Fruit fly (Drosophila melanogaster) whole organism, embryonic: ENCODE data around the gene Sb.

Experiments used
- Abd-B ChIP-seq: fragments of 200-800 bp; sonication (Bioruptor generic); optimal IDR thresholded peaks from 2 replicates; lab custom pipeline; 2018; ENCODE audit warnings: missing biosample characterization, mild to moderate bottlenecking, missing genetic modification characterization, moderate library complexity
- Blimp-1 ChIP-seq: fragments of 200-800 bp; sonication (Bioruptor generic); optimal IDR thresholded peaks from 3 replicates; lab custom pipeline; 2018; ENCODE audit warnings: missing biosample characterization, missing genetic modification characterization, mild to moderate bottlenecking, moderate library complexity, missing genetic modification reagents
- CG11456 ChIP-seq: fragments of 200-800 bp; sonication (Bioruptor generic); IDR thresholded peaks from 3 replicates; pipeline ENCODE4 v1.3.6; 2022; ENCODE audit warnings: missing biosample characterization, missing genetic modification characterization
- CG12104 ChIP-seq: fragments of 200-800 bp; sonication (Bioruptor generic); optimal IDR thresholded peaks from 3 replicates; lab custom pipeline; 2016; ENCODE audit warnings: missing biosample characterization, missing genetic modification characterization
- CG14050 ChIP-seq: fragments of 200-800 bp; sonication (Bioruptor generic); IDR thresholded peaks from 3 replicates; pipeline ENCODE4 v1.3.6; 2022; ENCODE audit warnings: missing biosample characterization, missing genetic modification characterization
- CG15514 ChIP-seq: fragments of 200-800 bp; sonication (Bioruptor generic); optimal IDR thresholded peaks from 3 replicates; lab custom pipeline; 2017; ENCODE audit warnings: missing biosample characterization, missing genetic modification characterization, mild to moderate bottlenecking, moderate library complexity, missing genetic modification reagents
- CG15601 ChIP-seq: fragments of 200-800 bp; sonication (Bioruptor generic); optimal IDR thresholded peaks from 3 replicates; lab custom pipeline; 2019; ENCODE audit warnings: missing biosample characterization, mild to moderate bottlenecking, missing genetic modification characterization, moderate library complexity
- CG16815 ChIP-seq: fragments of 200-800 bp; sonication (Bioruptor generic); optimal IDR thresholded peaks from 3 replicates; lab custom pipeline; 2017; ENCODE audit warnings: missing biosample characterization, mild to moderate bottlenecking, missing genetic modification characterization
- CG17912 ChIP-seq: fragments of 200-800 bp; sonication (Bioruptor generic); optimal IDR thresholded peaks from 2 replicates; lab custom pipeline; 2018; ENCODE audit warnings: missing biosample characterization, mild to moderate bottlenecking, missing genetic modification characterization
- CG18262 ChIP-seq: fragments of 200-800 bp; optimal IDR thresholded peaks from 3 replicates; lab custom pipeline; 2019; ENCODE audit warnings: missing biosample characterization, mild to moderate bottlenecking, missing genetic modification characterization, moderate library complexity
- CG2202 ChIP-seq: fragments of 200-800 bp; sonication (Bioruptor generic); optimal IDR thresholded peaks from 2 replicates; lab custom pipeline; 2018; ENCODE audit warnings: missing biosample characterization, mild to moderate bottlenecking, missing genetic modification characterization
- CG42726 ChIP-seq: fragments of 200-800 bp; sonication (Bioruptor generic); IDR thresholded peaks from 2 replicates; pipeline ENCODE4 v1.3.6; 2022; ENCODE audit warnings: missing biosample characterization, missing genetic modification characterization; ENCODE audit not compliant: partially characterized antibody
- CG4820 ChIP-seq: fragments of 200-800 bp; sonication (Bioruptor generic); optimal IDR thresholded peaks from 3 replicates; lab custom pipeline; 2016; ENCODE audit warnings: missing biosample characterization, missing genetic modification characterization
- CG6175 ChIP-seq: fragments of 200-800 bp; sonication (Bioruptor generic); IDR thresholded peaks from 3 replicates; pipeline ENCODE4 v1.3.6; 2022; ENCODE audit warnings: missing biosample characterization, missing genetic modification characterization
- CG6765 ChIP-seq: fragments of 200-800 bp; sonication (Bioruptor generic); optimal IDR thresholded peaks from 3 replicates; lab custom pipeline; 2017; ENCODE audit warnings: missing biosample characterization, mild to moderate bottlenecking, missing genetic modification characterization
- CTCF ChIP-seq: fragments of 200-800 bp; sonication (Bioruptor generic); optimal IDR thresholded peaks from 2 replicates; lab custom pipeline; 2017; ENCODE audit warnings: missing biosample characterization, mild to moderate bottlenecking, missing genetic modification characterization, moderate library complexity
- CrebB ChIP-seq: fragments of 200-800 bp; sonication (Bioruptor generic); optimal IDR thresholded peaks from 3 replicates; lab custom pipeline; 2018; ENCODE audit warnings: missing biosample characterization, mild to moderate bottlenecking, missing genetic modification characterization
- D19A ChIP-seq: fragments of 200-800 bp; optimal IDR thresholded peaks from 3 replicates; lab custom pipeline; 2019; ENCODE audit warnings: missing biosample characterization, mild to moderate bottlenecking, missing genetic modification characterization, moderate library complexity
- Dek ChIP-seq: fragments of 200-800 bp; sonication (Bioruptor generic); optimal IDR thresholded peaks from 3 replicates; lab custom pipeline; 2019; ENCODE audit warnings: missing biosample characterization, mild to moderate bottlenecking, missing genetic modification characterization, moderate library complexity
- Dref ChIP-seq: fragments of 200-800 bp; sonication (Bioruptor generic); IDR thresholded peaks from 2 replicates; pipeline ENCODE4 v1.3.6; 2022; ENCODE audit warnings: missing biosample characterization, missing genetic modification characterization
- Fer3 ChIP-seq: fragments of 200-800 bp; sonication (Bioruptor generic); optimal IDR thresholded peaks from 2 replicates; lab custom pipeline; 2018; ENCODE audit warnings: missing biosample characterization, mild to moderate bottlenecking, missing genetic modification characterization, moderate library complexity
- H15 ChIP-seq: fragments of 200-800 bp; sonication (Bioruptor generic); IDR thresholded peaks from 3 replicates; pipeline ENCODE4 v1.3.6; 2022; ENCODE audit warnings: missing biosample characterization, missing genetic modification characterization
- HLH54F ChIP-seq: fragments of 200-800 bp; sonication (Bioruptor generic); optimal IDR thresholded peaks from 3 replicates; lab custom pipeline; 2016; ENCODE audit warnings: missing biosample characterization, missing genetic modification characterization
- HmgD ChIP-seq: fragments of 200-800 bp; sonication (Bioruptor generic); optimal IDR thresholded peaks from 3 replicates; lab custom pipeline; 2016; ENCODE audit warnings: missing biosample characterization, missing genetic modification characterization
- Meics ChIP-seq: fragments of 200-800 bp; sonication (Bioruptor generic); optimal IDR thresholded peaks from 2 replicates; lab custom pipeline; 2017; ENCODE audit warnings: missing biosample characterization, mild to moderate bottlenecking, missing genetic modification characterization
- Neu2 ChIP-seq: fragments of 200-800 bp; sonication (Bioruptor generic); optimal IDR thresholded peaks from 3 replicates; lab custom pipeline; 2016; ENCODE audit warnings: missing biosample characterization, missing genetic modification characterization, borderline replicate concordance
- Nf-YC ChIP-seq: fragments of 200-800 bp; optimal IDR thresholded peaks from 3 replicates; lab custom pipeline; 2019; ENCODE audit warnings: missing biosample characterization, mild to moderate bottlenecking, missing genetic modification characterization, moderate library complexity
- Pdp1 ChIP-seq, 2 experiments: fragments of 200-800 bp; sonication (Bioruptor generic); optimal IDR thresholded peaks; 3 replicates each; lab custom pipeline; 2016; ENCODE audit warnings: missing biosample characterization in 2 of 2, missing genetic modification characterization in 2 of 2, mild to moderate bottlenecking in 1 of 2, moderate library complexity in 1 of 2
- Poxn ChIP-seq: fragments of 200-800 bp; sonication (Bioruptor generic); IDR thresholded peaks from 2 replicates; pipeline ENCODE4 v1.3.6; 2022; ENCODE audit warnings: missing biosample characterization, missing genetic modification characterization
- Taf1 ChIP-seq: fragments of 200-800 bp; sonication (Bioruptor generic); IDR thresholded peaks from 2 replicates; pipeline ENCODE4 v1.3.6; 2022; ENCODE audit warnings: missing biosample characterization, missing genetic modification characterization
- Vsx1 ChIP-seq: fragments of 200-800 bp; sonication (Bioruptor generic); optimal IDR thresholded peaks from 2 replicates; lab custom pipeline; 2017; ENCODE audit warnings: missing biosample characterization, mild to moderate bottlenecking, missing genetic modification characterization, missing genetic modification reagents
- abd-A ChIP-seq: fragments of 200-800 bp; sonication (Bioruptor generic); optimal IDR thresholded peaks from 3 replicates; lab custom pipeline; 2019; ENCODE audit warnings: missing biosample characterization, mild to moderate bottlenecking, missing genetic modification characterization, moderate library complexity
- crol ChIP-seq: fragments of 200-800 bp; sonication (Bioruptor generic); IDR thresholded peaks from 2 replicates; pipeline ENCODE4 v1.3.6; 2022; ENCODE audit warnings: missing biosample characterization, missing genetic modification characterization
- disco-r ChIP-seq: fragments of 200-800 bp; sonication (Bioruptor generic); optimal IDR thresholded peaks from 2 replicates; lab custom pipeline; 2016; ENCODE audit warnings: missing biosample characterization, missing genetic modification characterization
- emc ChIP-seq: fragments of 200-800 bp; sonication (Bioruptor generic); optimal IDR thresholded peaks from 2 replicates; lab custom pipeline; 2016; ENCODE audit warnings: missing biosample characterization, missing genetic modification characterization
- ftz-f1 ChIP-seq: fragments of 200-800 bp; sonication (Bioruptor generic); optimal IDR thresholded peaks from 2 replicates; lab custom pipeline; 2016; ENCODE audit warnings: missing biosample characterization, missing genetic modification characterization
- gce ChIP-seq: fragments of 200-800 bp; sonication (Bioruptor generic); IDR thresholded peaks from 3 replicates; pipeline ENCODE4 v1.3.6; 2022; ENCODE audit warnings: missing biosample characterization, missing genetic modification characterization
- gcm ChIP-seq: fragments of 200-800 bp; sonication (Bioruptor generic); optimal IDR thresholded peaks from 2 replicates; lab custom pipeline; 2019; ENCODE audit warnings: missing biosample characterization, mild to moderate bottlenecking, missing genetic modification characterization, moderate library complexity
- gsb-n ChIP-seq: fragments of 200-800 bp; sonication (Bioruptor generic); optimal IDR thresholded peaks from 3 replicates; lab custom pipeline; 2018; ENCODE audit warnings: missing biosample characterization, mild to moderate bottlenecking, missing genetic modification characterization
- lab ChIP-seq: fragments of 200-800 bp; sonication (Bioruptor generic); optimal IDR thresholded peaks from 3 replicates; lab custom pipeline; 2017; ENCODE audit warnings: missing biosample characterization, missing genetic modification characterization, mild to moderate bottlenecking, moderate library complexity, missing genetic modification reagents
- lola ChIP-seq, 3 experiments: fragments of >200 bp in 2 of 3; fragments of 200-800 bp in 1 of 3; sonication (Bioruptor generic) in 1 of 3; optimal IDR thresholded peaks; 2 replicates each; lab custom pipeline; 2017 to 2019; ENCODE audit warnings: missing biosample characterization in 3 of 3, missing genetic modification characterization in 3 of 3, mild to moderate bottlenecking in 1 of 3, moderate library complexity in 1 of 3
- nerfin-2 ChIP-seq: fragments of 200-800 bp; sonication (Bioruptor generic); IDR thresholded peaks from 2 replicates; pipeline ENCODE4 v1.3.6; 2022; ENCODE audit warnings: missing biosample characterization, missing genetic modification characterization; ENCODE audit not compliant: partially characterized antibody
- oc ChIP-seq: fragments of 200-800 bp; sonication (Bioruptor generic); optimal IDR thresholded peaks from 2 replicates; lab custom pipeline; 2018; ENCODE audit warnings: missing biosample characterization, mild to moderate bottlenecking, missing genetic modification characterization, moderate library complexity
- pan ChIP-seq, 4 experiments: fragments of >200 bp in 3 of 4; fragments of 200-800 bp in 1 of 4; sonication (Bioruptor generic) in 1 of 4; optimal IDR thresholded peaks in 3 of 4; IDR thresholded peaks in 1 of 4; 2 replicates each; pipeline versions ENCODE4 v1.3.6 to Lab custom; 2017 to 2022; ENCODE audit warnings: missing biosample characterization in 2 of 4, missing genetic modification characterization in 2 of 4, mixed read lengths in 1 of 4
- sd ChIP-seq: fragments of 200-800 bp; sonication (Bioruptor generic); optimal IDR thresholded peaks from 3 replicates; lab custom pipeline; 2018; ENCODE audit warnings: missing biosample characterization, mild to moderate bottlenecking, missing genetic modification characterization, moderate library complexity
- sima ChIP-seq: fragments of 200-800 bp; sonication (Bioruptor generic); optimal IDR thresholded peaks from 2 replicates; lab custom pipeline; 2016; ENCODE audit warnings: missing biosample characterization, missing genetic modification characterization
- tna ChIP-seq: fragments of 200-800 bp; sonication (Bioruptor generic); IDR thresholded peaks from 2 replicates; pipeline ENCODE4 v1.3.6; 2022; ENCODE audit warnings: missing biosample characterization, missing genetic modification characterization; ENCODE audit not compliant: partially characterized antibody
- trh ChIP-seq: fragments of 200-800 bp; sonication (Bioruptor generic); optimal IDR thresholded peaks from 2 replicates; lab custom pipeline; 2016; ENCODE audit warnings: missing biosample characterization, missing genetic modification characterization
- usp ChIP-seq: fragments of >200 bp; optimal IDR thresholded peaks from 2 replicates; lab custom pipeline; 2017; ENCODE audit warnings: missing biosample characterization, missing genetic modification characterization
- vfl ChIP-seq: fragments of 200-800 bp; sonication (Bioruptor generic); optimal IDR thresholded peaks from 2 replicates; lab custom pipeline; 2016; ENCODE audit warnings: missing biosample characterization, missing genetic modification characterization
- zfh1 ChIP-seq: fragments of 200-800 bp; sonication (Bioruptor generic); IDR thresholded peaks from 3 replicates; pipeline ENCODE4 v1.3.6; 2022; ENCODE audit warnings: missing biosample characterization, missing genetic modification characterization

Sb gene

dm6 chr3R:16082384-16082783 is 33.6 kb upstream of the Sb start:
- TF ChIP-seq pan (optimal IDR thresholded peaks at IDR 0.05; lab: Kevin White, UChicago) (no peak), pan (GFP tag; optimal IDR thresholded peaks at IDR 0.05 in 1 of 2, IDR thresholded peaks at IDR 0.05 in 1 of 2) (no peak), D19A (tag; lab: Kevin White, UChicago) (no peak), Meics (GFP tag; lab: Kevin White, UChicago) (no peak), abd-A (tag; lab: Kevin White, UChicago) (peak; percentile 43), CG6175 (GFP tag; lab: Robert Waterston, UW) (no peak), disco-r (no peak), CG14050 (GFP tag; lab: Robert Waterston, UW) (no peak), Poxn (GFP tag; lab: Robert Waterston, UW) (no peak), CG17912 (GFP tag; lab: Kevin White, UChicago) (no peak), oc (tag; lab: Kevin White, UChicago) (peak; percentile 39), ftz-f1 (GFP tag; lab: Kevin White, UChicago) (no peak), CG4820 (GFP tag; lab: Kevin White, UChicago) (no peak), usp (no peak), crol (peak; percentile 30; the same call in 1 of the 2 replicates), gce (GFP tag; lab: Robert Waterston, UW) (no peak), Abd-B (GFP tag; lab: Kevin White, UChicago) (no peak), CG12104 (GFP tag; lab: Kevin White, UChicago) (no peak), trh (GFP tag; lab: Kevin White, UChicago) (no peak), Nf-YC (tag; lab: Kevin White, UChicago) (no peak), Dref (no peak), Pdp1 (GFP tag; optimal IDR thresholded peaks at IDR 0.05; lab: Kevin White, UChicago) (peak in 1 of 2 experiments; percentile 93), nerfin-2 (GFP tag; lab: Robert Waterston, UW) (no peak), emc (GFP tag; lab: Kevin White, UChicago) (no peak), CG6765 (GFP tag; lab: Kevin White, UChicago) (no peak), CG2202 (tag; lab: Kevin White, UChicago) (peak; percentile 21), Fer3 (tag; lab: Kevin White, UChicago) (no peak), CTCF (GFP tag; lab: Kevin White, UChicago) (no peak), CG11456 (GFP tag; lab: Robert Waterston, UW) (no peak), Dek (tag; lab: Kevin White, UChicago) (no peak), gcm (GFP tag; lab: Kevin White, UChicago) (peak; percentile 2), tna (GFP tag; lab: Robert Waterston, UW) (no peak), zfh1 (GFP tag; lab: Robert Waterston, UW) (no peak), Vsx1 (peak; percentile 50), Blimp-1 (GFP tag; lab: Kevin White, UChicago) (peak; percentile 100), sd (tag; lab: Kevin White, UChicago) (peak; percentile 5), HmgD (GFP tag; lab: Kevin White, UChicago) (no peak), sima (GFP tag; lab: Kevin White, UChicago) (no peak), H15 (GFP tag; lab: Robert Waterston, UW) (no peak), CG15601 (tag; lab: Kevin White, UChicago) (peak; percentile 25), vfl (no peak), Taf1 (no peak), CG15514 (GFP tag; lab: Kevin White, UChicago) (no peak), CG42726 (GFP tag; lab: Robert Waterston, UW) (no peak), HLH54F (no peak), lola (GFP tag; optimal IDR thresholded peaks at IDR 0.05; lab: Kevin White, UChicago) (peak in 1 of 3 experiments; percentile 3), CG16815 (no peak), gsb-n (tag; lab: Kevin White, UChicago) (peak; percentile 49), Neu2 (GFP tag; lab: Kevin White, UChicago) (no peak), CrebB (tag; lab: Kevin White, UChicago) (no peak), CG18262 (peak; percentile 22), lab (GFP tag; lab: Kevin White, UChicago) (no peak)
